Worm (Caenorhabditis elegans) whole organism, midembryonic: ENCODE data around the gene lgc-11.

Experiments
- T22C8.4 ChIP-seq: fragments of 200-800 bp; sonication (Bioruptor generic); IDR thresholded peaks from 2 replicates; pipeline ENCODE4 v1.3.6; 2022; ENCODE audit warnings: missing genetic modification characterization, missing compliant biosample characterization
- cog-1 ChIP-seq: sonication (generic microtip); optimal IDR thresholded peaks from 2 replicates; lab custom pipeline; 2016; ENCODE audit warnings: missing genetic modification characterization, missing compliant biosample characterization
- flt-1 ChIP-seq: fragments of 200-800 bp; sonication (Bioruptor generic); IDR thresholded peaks from 2 replicates; pipeline ENCODE4 v1.3.6; 2022; ENCODE audit warnings: missing genetic modification characterization, missing compliant biosample characterization
- klf-2 ChIP-seq: fragments of 200-800 bp; sonication (Bioruptor generic); conservative IDR thresholded peaks from 2 replicates; pipeline ENCODE4 v1.3.6; 2022; ENCODE audit warnings: missing genetic modification reagents, missing genetic modification characterization, missing compliant biosample characterization
- med-1 ChIP-seq: sonication (generic microtip); optimal IDR thresholded peaks from 2 replicates; lab custom pipeline; 2017; ENCODE audit warnings: missing genetic modification characterization, mild to moderate bottlenecking, missing compliant biosample characterization, antibody characterized with exemption, missing genetic modification reagents; ENCODE audit not compliant: insufficient read depth
- ref-1 ChIP-seq: fragments of 200-800 bp; sonication (Bioruptor generic); conservative IDR thresholded peaks from 2 replicates; pipeline ENCODE4 v1.3.6; 2022; ENCODE audit warnings: missing genetic modification reagents, missing genetic modification characterization, missing compliant biosample characterization
- tab-1 ChIP-seq: fragments of 200-800 bp; sonication (Bioruptor generic); IDR thresholded peaks from 2 replicates; pipeline ENCODE4 v1.3.6; 2022; ENCODE audit warnings: missing genetic modification characterization, missing compliant biosample characterization
- ztf-23 ChIP-seq: fragments of 200-800 bp; sonication (Bioruptor generic); IDR thresholded peaks from 2 replicates; pipeline ENCODE4 v1.3.6; 2022; ENCODE audit warnings: missing genetic modification reagents, missing genetic modification characterization, missing compliant biosample characterization
- ztf-29 ChIP-seq: fragments of 200-800 bp; sonication (Bioruptor generic); IDR thresholded peaks from 2 replicates; pipeline ENCODE4 v1.3.6; 2022; ENCODE audit warnings: missing genetic modification reagents, missing genetic modification characterization, missing compliant biosample characterization

DNA sequence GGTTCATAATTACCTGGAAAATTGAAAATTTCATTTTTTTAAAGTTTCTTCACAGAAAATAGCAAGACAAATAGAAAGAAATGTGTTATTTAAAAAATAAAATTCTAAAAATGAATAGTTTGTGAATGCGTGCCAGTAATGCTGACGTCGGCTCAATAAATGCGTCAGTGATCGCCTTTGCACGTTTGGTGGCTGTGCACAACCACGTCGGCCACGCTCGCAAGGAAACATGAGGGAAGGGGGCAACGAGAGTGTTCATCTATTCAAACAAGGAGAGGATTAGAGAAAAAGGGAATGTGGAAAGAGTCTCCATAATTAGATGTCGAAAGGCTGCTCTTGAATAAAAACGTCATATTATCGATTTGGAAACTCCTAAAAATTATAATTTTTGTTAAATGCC, 5.5 kb downstream of the lgc-11 start, which contains the start of gene uggt-1:
- TF ChIP-seq flt-1 (GFP tag; lab: Robert Waterston, UW) (peak; percentile 72), klf-2 (GFP tag; lab: Robert Waterston, UW) (no peak), tab-1 (GFP tag; lab: Robert Waterston, UW) (0 out of 2 replicates have a peak, but pooled peaks have one; percentile 46), ref-1 (GFP tag; lab: Robert Waterston, UW) (no peak), ztf-23 (peak; percentile 57; the same call in 1 of the 2 replicates), T22C8.4 (GFP tag; lab: Robert Waterston, UW) (no peak), cog-1 (tag; lab: Kevin White, UChicago) (peak; percentile 78), med-1 (GFP tag; lab: Kevin White, UChicago) (peak; percentile 14), ztf-29 (GFP tag; lab: Robert Waterston, UW) (no peak)
